Fruit fly (Drosophila melanogaster): ENCODE results near the gene CG13678.

CG13678 gene

DNA sequence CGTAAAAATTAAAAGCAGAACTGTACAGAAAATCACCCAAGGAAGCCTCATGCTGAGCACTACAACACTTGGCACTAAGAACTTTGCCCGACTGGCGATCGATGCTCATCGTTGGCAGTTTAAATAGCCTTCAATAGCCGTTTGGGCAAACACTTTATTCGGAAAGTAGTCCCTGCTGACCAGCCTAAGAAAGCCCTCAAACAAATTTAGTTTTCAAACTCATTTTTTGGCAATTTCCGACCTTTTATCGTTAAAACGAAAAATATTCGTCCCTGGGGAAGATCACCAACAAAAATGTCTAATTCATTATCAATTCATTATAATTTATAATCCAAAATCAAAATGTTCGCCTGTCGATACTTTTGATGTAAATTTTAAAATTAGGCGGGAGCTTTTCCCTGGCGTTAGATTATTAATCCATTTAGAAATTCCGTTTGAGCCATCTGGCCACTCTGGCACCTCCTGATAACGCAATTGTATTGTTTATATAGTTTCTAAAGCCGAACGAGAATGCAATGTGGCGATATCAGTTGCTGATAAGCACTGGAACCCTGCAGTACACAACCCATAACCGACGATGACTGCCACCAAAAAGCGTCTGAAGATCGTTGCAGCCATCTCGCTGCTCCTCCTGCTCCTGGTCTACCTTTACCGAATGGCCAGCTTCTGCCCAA, 41.3 kb upstream of the CG13678 start, which contains the start of the genes mthl7 and Uxs (continued):
- TF ChIP-seq H2.0 (GFP tag; IDR thresholded peaks at IDR 0.05) (no peak), CG11560 (tag; IDR thresholded peaks at IDR 0.05) (no peak), pum (GFP tag; optimal IDR thresholded peaks at IDR 0.05) (no peak), Sox102F (GFP tag; optimal IDR thresholded peaks at IDR 0.05) (no peak), CG14441 (GFP tag; IDR thresholded peaks at IDR 0.05) (no peak), Doc2 (GFP tag; IDR thresholded peaks at IDR 0.05) (no peak), nmo (GFP tag; optimal IDR thresholded peaks at IDR 0.05) (no peak), chinmo (GFP tag; IDR thresholded peaks at IDR 0.05; ENCODE audit: partially characterized antibody) (peak; percentile 72; the same call in 1 of the 4 replicates), Ssrp (tag; optimal IDR thresholded peaks at IDR 0.05) (no peak), Aef1 (GFP tag; IDR thresholded peaks at IDR 0.05) (no peak), Bgb (GFP tag; IDR thresholded peaks at IDR 0.05; ENCODE audit: partially characterized antibody) (peak; percentile 40; the same call in 1 of the 2 replicates), NK7.1 (GFP tag; optimal IDR thresholded peaks at IDR 0.05) (no peak), CG42726 (GFP tag; IDR thresholded peaks at IDR 0.05; ENCODE audit: partially characterized antibody) (peak; percentile 36; the same call in 1 of the 2 replicates), odd (GFP tag; optimal IDR thresholded peaks at IDR 0.05) (no peak), lbe (GFP tag; optimal IDR thresholded peaks at IDR 0.05) (no peak), CG11723 (GFP tag; optimal IDR thresholded peaks at IDR 0.05) (no peak), CG6813 (GFP tag; optimal IDR thresholded peaks at IDR 0.05) (no peak), Dbx (GFP tag; IDR thresholded peaks at IDR 0.05) (no peak), CG1603 (tag; optimal IDR thresholded peaks at IDR 0.05) (peak; percentile 47), kay (GFP tag; optimal IDR thresholded peaks at IDR 0.05) (no peak), gt (GFP tag; IDR thresholded peaks at IDR 0.05) (no peak), CG9817 (tag; optimal IDR thresholded peaks at IDR 0.05) (no peak), pnt (GFP tag; optimal IDR thresholded peaks at IDR 0.05) (no peak), insv (GFP tag; optimal IDR thresholded peaks at IDR 0.05) (no peak), Dp (GFP tag; optimal IDR thresholded peaks at IDR 0.05) (peak; percentile 90), Kr (GFP tag; optimal IDR thresholded peaks at IDR 0.05) (no peak), zen (tag; optimal IDR thresholded peaks at IDR 0.05) (no peak), CG8290 (GFP tag; optimal IDR thresholded peaks at IDR 0.05) (no peak), CG8290 (tag; optimal IDR thresholded peaks at IDR 0.05) (peak in 1 of 2 experiments; percentile 24), unc-4 (GFP tag; IDR thresholded peaks at IDR 0.05; ENCODE audit: partially characterized antibody) (peak; percentile 58), sisA (GFP tag; IDR thresholded peaks at IDR 0.05) (no peak), nau (GFP tag; optimal IDR thresholded peaks at IDR 0.05) (no peak), CG10959 (GFP tag; IDR thresholded peaks at IDR 0.05) (no peak), run (tag; optimal IDR thresholded peaks at IDR 0.05) (no peak), twi (tag; optimal IDR thresholded peaks at IDR 0.05) (no peak), Ptx1 (GFP tag; IDR thresholded peaks at IDR 0.05) (no peak), crp (GFP tag; optimal IDR thresholded peaks at IDR 0.05) (peak in 1 of 2 experiments; percentile 56), CG12071 (GFP tag; optimal IDR thresholded peaks at IDR 0.05) (no peak), Hr78 (GFP tag; optimal IDR thresholded peaks at IDR 0.05) (no peak), CG2889 (GFP tag; IDR thresholded peaks at IDR 0.05) (no peak), chm (GFP tag; IDR thresholded peaks at IDR 0.05) (no peak), CG9797 (GFP tag; optimal IDR thresholded peaks at IDR 0.05) (peak; percentile 42), CG16863 (GFP tag; optimal IDR thresholded peaks at IDR 0.05) (no peak), sima (GFP tag; optimal IDR thresholded peaks at IDR 0.05) (no peak), tio (GFP tag; optimal IDR thresholded peaks at IDR 0.05) (no peak), seq (GFP tag; IDR thresholded peaks at IDR 0.05) (no peak), CG18619 (GFP tag; optimal IDR thresholded peaks at IDR 0.05) (no peak), bowl (GFP tag; IDR thresholded peaks at IDR 0.05) (no peak), CG3838 (GFP tag; optimal IDR thresholded peaks at IDR 0.05) (no peak), Nf-YA (GFP tag; IDR thresholded peaks at IDR 0.05) (no peak)

All from whole organism, embryonic.